Fruit fly (Drosophila melanogaster): ENCODE measurements around the gene IM33.

DNA sequence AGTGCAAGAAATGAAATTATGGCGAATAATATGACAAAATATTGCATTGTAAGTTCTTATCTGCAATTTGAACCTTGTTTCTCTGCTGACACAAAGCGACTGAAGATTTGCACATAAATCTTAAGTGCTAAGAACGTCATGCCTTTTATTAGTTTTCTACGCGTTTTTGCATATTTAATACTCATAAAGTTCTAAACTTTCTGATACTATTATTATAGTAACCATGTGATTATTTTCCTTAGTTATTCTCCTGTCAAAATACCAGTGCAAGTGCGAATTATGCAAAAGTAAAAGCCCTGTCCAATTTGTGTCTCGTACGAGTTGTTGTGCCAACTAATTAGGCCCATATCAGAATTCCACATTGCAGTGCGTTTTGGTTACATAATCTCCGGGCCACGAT, 26.0 kb downstream of the IM33 start, which contains the start of gene Sfp24Bc:
- TF ChIP-seq CG6163 (GFP tag; IDR thresholded peaks at IDR 0.05) (no peak), acj6 (GFP tag; optimal IDR thresholded peaks at IDR 0.05) (no peak), CG6854 (GFP tag; optimal IDR thresholded peaks at IDR 0.05) (no peak), CG10631 (GFP tag; optimal IDR thresholded peaks at IDR 0.05) (no peak), Blimp-1 (GFP tag; optimal IDR thresholded peaks at IDR 0.05) (no peak), spab (GFP tag; optimal IDR thresholded peaks at IDR 0.05) (no peak), CG15336 (GFP tag; IDR thresholded peaks at IDR 0.05) (no peak)
